Worm (Caenorhabditis elegans) whole organism, late embryonic: ENCODE results near the gene F56D6.19.

Source experiments
- C08G9.2 ChIP-seq: sonication (generic microtip); optimal IDR thresholded peaks from 2 replicates; lab custom pipeline; 2016; ENCODE audit warnings: mild to moderate bottlenecking, missing genetic modification characterization, moderate library complexity, missing compliant biosample characterization
- F13H6.1 ChIP-seq: sonication (generic microtip); optimal IDR thresholded peaks from 2 replicates; lab custom pipeline; 2016; ENCODE audit warnings: missing genetic modification characterization, missing compliant biosample characterization
- K02D7.2 ChIP-seq: sonication (generic microtip); optimal IDR thresholded peaks from 2 replicates; lab custom pipeline; 2017; ENCODE audit warnings: mild to moderate bottlenecking, missing genetic modification characterization, missing compliant biosample characterization
- ama-1 ChIP-seq: fragments of 150-350 bp; optimal IDR thresholded peaks from 2 replicates; lab custom pipeline; 2014
- ceh-14 ChIP-seq: sonication (generic microtip); optimal IDR thresholded peaks from 2 replicates; lab custom pipeline; 2016; ENCODE audit warnings: missing genotype, missing genetic modification characterization, missing compliant biosample characterization
- ceh-18 ChIP-seq: sonication (generic microtip); optimal IDR thresholded peaks from 2 replicates; lab custom pipeline; 2016; ENCODE audit warnings: missing genetic modification characterization, missing compliant biosample characterization
- ceh-2 ChIP-seq: sonication (generic microtip); optimal IDR thresholded peaks from 2 replicates; lab custom pipeline; 2016; ENCODE audit warnings: missing genotype, missing genetic modification characterization, missing compliant biosample characterization
- ceh-22 ChIP-seq: sonication (generic microtip); optimal IDR thresholded peaks from 2 replicates; lab custom pipeline; 2017; ENCODE audit warnings: missing biosample characterization, missing genetic modification characterization
- ceh-24 ChIP-seq: sonication (generic microtip); optimal IDR thresholded peaks from 2 replicates; lab custom pipeline; 2016; ENCODE audit warnings: mild to moderate bottlenecking, missing genetic modification characterization, missing compliant biosample characterization
- ceh-31 ChIP-seq: sonication (generic microtip); optimal IDR thresholded peaks from 2 replicates; lab custom pipeline; 2016; ENCODE audit warnings: missing genetic modification characterization, missing compliant biosample characterization
- ceh-34 ChIP-seq: sonication (generic microtip); optimal IDR thresholded peaks from 2 replicates; lab custom pipeline; 2016; ENCODE audit warnings: mild to moderate bottlenecking, missing genetic modification characterization, missing compliant biosample characterization
- ceh-45 ChIP-seq: fragments of 200-800 bp; sonication (Bioruptor generic); IDR thresholded peaks from 2 replicates; pipeline ENCODE4 v1.3.6; 2022; ENCODE audit warnings: missing genetic modification reagents, missing genetic modification characterization, missing compliant biosample characterization
- ceh-48 ChIP-seq: sonication (generic microtip); optimal IDR thresholded peaks from 2 replicates; lab custom pipeline; 2016; ENCODE audit warnings: missing genetic modification characterization, inconsistent platforms, missing compliant biosample characterization
- ceh-6 ChIP-seq: fragments of 200-800 bp; sonication (Bioruptor generic); optimal IDR thresholded peaks from 2 replicates; lab custom pipeline; 2018; ENCODE audit warnings: mild to moderate bottlenecking, missing genetic modification characterization, missing compliant biosample characterization
- dmd-4 ChIP-seq: sonication (generic microtip); optimal IDR thresholded peaks from 2 replicates; lab custom pipeline; 2016; ENCODE audit warnings: borderline replicate concordance, missing genetic modification characterization, missing compliant biosample characterization
- dve-1 ChIP-seq: sonication (generic microtip); optimal IDR thresholded peaks from 2 replicates; lab custom pipeline; 2017; ENCODE audit warnings: antibody characterized with exemption, mild to moderate bottlenecking, missing genetic modification characterization, missing compliant biosample characterization
- elt-2 ChIP-seq: sonication (generic microtip); optimal IDR thresholded peaks from 2 replicates; lab custom pipeline; 2016; ENCODE audit warnings: missing genetic modification reagents, missing genetic modification characterization, missing compliant biosample characterization
- ets-4 ChIP-seq: sonication (generic microtip); optimal IDR thresholded peaks from 2 replicates; lab custom pipeline; 2016; ENCODE audit warnings: missing genetic modification characterization, missing compliant biosample characterization
- eyg-1 ChIP-seq: sonication (generic microtip); optimal IDR thresholded peaks from 2 replicates; lab custom pipeline; 2016; ENCODE audit warnings: missing genotype, missing genetic modification characterization, missing compliant biosample characterization
- fax-1 ChIP-seq: sonication (generic microtip); optimal IDR thresholded peaks from 2 replicates; lab custom pipeline; 2016; ENCODE audit warnings: missing genotype, missing genetic modification characterization, missing compliant biosample characterization
- fkh-10 ChIP-seq: fragments of 150-350 bp; optimal IDR thresholded peaks from 2 replicates; lab custom pipeline; 2014; ENCODE audit warnings: missing biosample characterization, missing genetic modification reagents, missing genetic modification characterization
- fkh-6 ChIP-seq: sonication (generic microtip); optimal IDR thresholded peaks from 2 replicates; lab custom pipeline; 2016; ENCODE audit warnings: missing genetic modification characterization, missing compliant biosample characterization
- hlh-13 ChIP-seq: fragments of 200-800 bp; sonication (Bioruptor generic); optimal IDR thresholded peaks from 2 replicates; lab custom pipeline; 2018; ENCODE audit warnings: mild to moderate bottlenecking, missing genetic modification characterization, missing compliant biosample characterization
- hlh-30 ChIP-seq: sonication (generic microtip); optimal IDR thresholded peaks from 2 replicates; lab custom pipeline; 2017; ENCODE audit warnings: antibody characterized with exemption, missing genetic modification characterization, missing compliant biosample characterization; ENCODE audit not compliant: insufficient read depth
- lim-6 ChIP-seq: sonication (generic microtip); optimal IDR thresholded peaks from 2 replicates; lab custom pipeline; 2016; ENCODE audit warnings: missing genetic modification characterization, missing compliant biosample characterization
- madf-2 ChIP-seq: sonication (generic microtip); optimal IDR thresholded peaks from 2 replicates; lab custom pipeline; 2017; ENCODE audit warnings: missing genetic modification characterization, missing compliant biosample characterization
- mec-3 ChIP-seq: sonication (generic microtip); optimal IDR thresholded peaks from 2 replicates; lab custom pipeline; 2016; ENCODE audit warnings: borderline replicate concordance, missing genetic modification characterization, missing compliant biosample characterization
- nfya-1 ChIP-seq: sonication (generic microtip); optimal IDR thresholded peaks from 2 replicates; lab custom pipeline; 2017; ENCODE audit warnings: missing genetic modification characterization, mild to moderate bottlenecking, missing compliant biosample characterization, antibody characterized with exemption, moderate library complexity
- nhr-11 ChIP-seq: fragments of 150-350 bp; optimal IDR thresholded peaks from 2 replicates; lab custom pipeline; 2014; ENCODE audit warnings: missing biosample characterization, missing genetic modification characterization
- npax-4 ChIP-seq: sonication (generic microtip); optimal IDR thresholded peaks from 2 replicates; lab custom pipeline; 2016; ENCODE audit warnings: missing genetic modification characterization, missing compliant biosample characterization
- pag-3 ChIP-seq: sonication (generic microtip); optimal IDR thresholded peaks from 2 replicates; lab custom pipeline; 2016; ENCODE audit warnings: missing compliant biosample characterization, missing genetic modification characterization, borderline replicate concordance
- pax-1 ChIP-seq: fragments of 150-350 bp; optimal IDR thresholded peaks from 2 replicates; lab custom pipeline; 2014; ENCODE audit warnings: missing biosample characterization, missing genetic modification characterization
- pha-2 ChIP-seq: sonication (generic microtip); optimal IDR thresholded peaks from 2 replicates; lab custom pipeline; 2017; ENCODE audit warnings: mild to moderate bottlenecking, missing genetic modification characterization, missing compliant biosample characterization
- pha-4 ChIP-seq: fragments of 150-350 bp; optimal IDR thresholded peaks from 2 replicates; lab custom pipeline; 2018; ENCODE audit warnings: missing biosample characterization, missing genetic modification reagents, missing genetic modification characterization
- pqm-1 ChIP-seq: sonication (generic microtip); optimal IDR thresholded peaks from 2 replicates; lab custom pipeline; 2016; ENCODE audit warnings: missing genetic modification characterization, missing compliant biosample characterization
- pros-1 ChIP-seq: fragments of 150-350 bp; optimal IDR thresholded peaks from 2 replicates; lab custom pipeline; 2014; ENCODE audit warnings: missing biosample characterization, missing genetic modification reagents, missing genetic modification characterization
- ref-2 ChIP-seq: sonication (generic microtip); optimal IDR thresholded peaks from 2 replicates; lab custom pipeline; 2016; ENCODE audit warnings: missing genetic modification characterization, missing compliant biosample characterization
- unc-42 ChIP-seq: sonication (generic microtip); optimal IDR thresholded peaks from 2 replicates; lab custom pipeline; 2016; ENCODE audit warnings: missing genotype, missing genetic modification characterization, missing compliant biosample characterization
- unc-55 ChIP-seq: sonication (generic microtip); optimal IDR thresholded peaks from 2 replicates; lab custom pipeline; 2017; ENCODE audit warnings: missing biosample characterization, missing genetic modification reagents, missing genetic modification characterization
- zip-5 ChIP-seq: sonication (generic microtip); optimal IDR thresholded peaks from 2 replicates; lab custom pipeline; 2016; ENCODE audit warnings: missing genetic modification characterization, missing compliant biosample characterization

F56D6.19 gene

DNA sequence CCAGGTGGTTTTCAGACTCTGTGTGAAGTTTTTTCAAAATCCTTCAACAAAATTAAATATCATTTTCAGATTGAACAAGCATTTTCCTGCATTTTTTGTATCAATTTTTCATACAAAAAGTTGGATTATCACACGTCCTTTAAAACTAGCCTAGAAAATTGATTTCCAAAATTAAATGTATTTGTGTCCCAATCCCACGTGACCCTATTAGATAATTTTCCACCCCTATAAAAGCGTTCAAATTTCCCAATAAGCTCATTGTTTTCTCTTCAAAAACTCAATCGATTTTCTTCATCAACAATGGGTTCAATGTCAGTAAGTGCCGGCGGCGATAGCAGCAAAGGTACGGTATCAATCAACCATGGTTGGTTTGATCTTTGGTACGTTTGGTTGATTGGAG lies at the start of gene F56D6.19:
Gene F56D6.19, plus strand, starts transcription at position 301 of the 400 bp plus-strand sequence.
- TF ChIP-seq unc-42 (tag; lab: Kevin White, UChicago) = no peak
- no peak for TF ChIP-seq nhr-11 (tag; lab: Kevin White, UChicago)
- no peak for TF ChIP-seq ceh-45
- TF ChIP-seq nfya-1 (tag; lab: Kevin White, UChicago) = no peak
- TF ChIP-seq eyg-1 (tag; lab: Kevin White, UChicago) = no peak
- TF ChIP-seq ceh-24 (tag; lab: Kevin White, UChicago) = no peak
- no peak for TF ChIP-seq dve-1 (tag; lab: Kevin White, UChicago)
- no peak for TF ChIP-seq ceh-6 (GFP tag; lab: Kevin White, UChicago)
- TF ChIP-seq mec-3 (tag; lab: Kevin White, UChicago) = no peak
- no peak for TF ChIP-seq ceh-34 (tag; lab: Kevin White, UChicago)
- no peak for TF ChIP-seq pha-2 (tag; lab: Kevin White, UChicago)
- no peak for TF ChIP-seq lim-6 (tag; lab: Kevin White, UChicago)
- no peak for TF ChIP-seq C08G9.2 (tag; lab: Kevin White, UChicago)
- TF ChIP-seq ceh-31 (tag; lab: Kevin White, UChicago) = no peak
- TF ChIP-seq fkh-10 (GFP tag; lab: Kevin White, UChicago) = no peak
- no peak for TF ChIP-seq ets-4

DNA sequence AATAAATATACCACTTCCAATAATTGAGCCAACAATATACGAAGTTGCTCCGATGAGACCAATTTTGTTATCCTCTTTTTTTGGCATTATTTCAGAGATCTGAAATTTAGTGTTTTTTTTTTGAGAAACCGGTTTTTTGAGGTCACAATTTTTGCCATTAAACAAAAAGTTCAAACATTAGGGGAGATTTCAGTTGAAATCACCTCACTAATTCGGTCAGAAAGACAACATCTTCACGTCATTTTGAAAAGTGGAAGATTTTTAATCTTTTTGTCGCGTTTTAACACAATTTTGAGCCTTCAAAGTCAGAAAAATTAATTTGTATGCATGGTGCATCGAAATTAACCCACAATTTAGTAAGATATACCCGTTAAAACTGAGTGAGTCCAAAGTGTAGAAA lies 49.6 kb upstream of the F56D6.19 start, which contains the start of gene aat-8:
Gene aat-8, minus strand, starts transcription at position 101 of the 400 bp plus-strand sequence.
- TF ChIP-seq ceh-2 (tag; lab: Kevin White, UChicago) (no peak), madf-2 (tag; lab: Kevin White, UChicago) (no peak), npax-4 (no peak), ceh-22 (tag; lab: Kevin White, UChicago) (no peak), pros-1 (no peak), ceh-14 (no peak), K02D7.2 (tag; lab: Kevin White, UChicago) (no peak), pha-4 (no peak), ets-4 (no peak), nfya-1 (tag; lab: Kevin White, UChicago) (no peak), fax-1 (tag; lab: Kevin White, UChicago) (no peak), mec-3 (tag; lab: Kevin White, UChicago) (no peak), ref-2 (tag; lab: Kevin White, UChicago) (no peak), pag-3 (no peak), hlh-13 (no peak), pax-1 (tag; lab: Kevin White, UChicago) (no peak), unc-55 (GFP tag; lab: Kevin White, UChicago) (no peak), lim-6 (tag; lab: Kevin White, UChicago) (no peak)

DNA sequence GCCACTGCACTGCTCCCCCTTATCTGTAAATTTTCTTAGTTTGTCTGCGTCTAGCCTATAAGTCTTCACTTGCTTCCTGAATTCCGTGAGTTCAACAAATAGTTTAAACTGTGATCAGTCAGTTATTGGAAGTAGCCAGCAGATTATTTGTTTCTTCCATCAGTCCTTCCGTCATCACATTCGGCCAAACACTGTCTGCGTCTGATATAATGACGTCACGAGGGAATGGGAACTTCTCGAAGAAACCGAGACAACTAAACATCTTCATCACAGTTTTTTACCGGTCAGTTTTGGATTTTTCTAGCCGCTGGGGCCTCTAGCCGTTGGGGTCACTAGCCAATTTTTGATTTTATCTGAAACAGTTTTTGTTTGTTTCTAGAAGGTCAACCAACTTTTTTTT lies 48.5 kb upstream of the F56D6.19 start:
- TF ChIP-seq ceh-18 (tag; lab: Kevin White, UChicago) (no peak), eyg-1 (tag; lab: Kevin White, UChicago) (no peak), ceh-6 (GFP tag; lab: Kevin White, UChicago) (no peak), ceh-48 (no peak), ets-4 (no peak)

DNA sequence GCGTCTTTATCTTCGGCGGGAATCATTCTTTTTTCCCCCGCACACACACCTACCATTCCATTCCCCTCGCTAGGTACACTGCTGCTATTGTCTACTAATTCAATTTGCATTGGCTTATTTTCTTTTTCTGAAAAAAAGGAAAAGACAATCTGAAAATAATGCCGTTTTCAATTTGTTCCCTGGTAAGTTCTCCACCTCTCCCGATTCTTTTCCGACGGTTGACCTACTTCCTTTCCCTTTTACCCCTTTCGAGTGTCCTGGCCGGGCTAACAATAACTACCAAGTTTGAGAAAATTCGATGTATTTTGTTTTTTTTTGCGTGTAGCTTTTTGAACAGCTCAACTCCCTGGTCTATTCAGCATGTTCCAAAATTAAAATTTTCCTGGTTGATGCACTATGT lies 47.3 kb upstream of the F56D6.19 start, which contains the start of gene F37C4.4:
Gene F37C4.4, plus strand, starts transcription at position 58 of the 400 bp plus-strand sequence.
- no peak for TF ChIP-seq hlh-30 (tag; lab: Kevin White, UChicago)
- no peak for TF ChIP-seq ets-4
- no peak for TF ChIP-seq pqm-1
- TF ChIP-seq zip-5 (tag; lab: Kevin White, UChicago) = no peak
- TF ChIP-seq ama-1 (lab: Kevin White, UChicago) = no peak
- TF ChIP-seq dve-1 (tag; lab: Kevin White, UChicago) = no peak
- no peak for TF ChIP-seq F13H6.1 (tag; lab: Kevin White, UChicago)
- no peak for TF ChIP-seq elt-2
- no peak for TF ChIP-seq dmd-4 (tag; lab: Kevin White, UChicago)
- TF ChIP-seq fkh-6 (tag; lab: Kevin White, UChicago) = no peak
- TF ChIP-seq, all 69 proteins: peak for 0
